Worm (Caenorhabditis elegans) whole organism, L4/young adult: ENCODE measurements around the gene glb-22.

Experiments
- W03F9.2 ChIP-seq: fragments of 150-350 bp; optimal IDR thresholded peaks from 2 replicates; lab custom pipeline; 2014; ENCODE audit warnings: missing biosample characterization, missing genetic modification characterization
- dao-5 ChIP-seq: sonication (generic microtip); optimal IDR thresholded peaks from 2 replicates; lab custom pipeline; 2016; ENCODE audit warnings: missing genotype, missing genetic modification characterization, moderate library complexity, missing compliant biosample characterization
- him-1 ChIP-seq: sonication (generic microtip); optimal IDR thresholded peaks from 2 replicates; lab custom pipeline; 2016; ENCODE audit warnings: missing genotype, missing genetic modification reagents, missing genetic modification characterization, missing compliant biosample characterization

Gene glb-22

DNA sequence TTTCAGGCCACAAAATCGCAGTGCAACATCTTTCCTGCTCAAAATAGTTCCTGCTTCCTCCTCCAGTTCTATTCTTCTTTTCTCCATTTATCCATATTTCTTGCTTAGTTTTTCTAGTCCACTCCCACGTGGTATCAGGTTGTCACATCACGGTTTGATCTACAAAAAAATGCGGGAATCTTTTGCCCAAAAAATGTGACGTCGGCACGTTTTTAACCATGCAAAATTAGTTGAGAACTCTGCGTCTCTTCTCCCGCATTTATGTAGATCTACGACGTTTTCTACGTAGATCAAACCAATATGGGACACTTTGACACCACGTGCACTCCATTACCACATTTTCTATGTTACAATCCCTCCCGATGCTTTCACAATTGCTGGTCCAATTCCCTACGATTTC lies 41.9 kb downstream of the glb-22 start:
- TF ChIP-seq W03F9.2 (tag; lab: Kevin White, UChicago) (no peak), him-1 (tag; lab: Kevin White, UChicago) (no peak), dao-5 (tag; lab: Kevin White, UChicago) (no peak)

DNA sequence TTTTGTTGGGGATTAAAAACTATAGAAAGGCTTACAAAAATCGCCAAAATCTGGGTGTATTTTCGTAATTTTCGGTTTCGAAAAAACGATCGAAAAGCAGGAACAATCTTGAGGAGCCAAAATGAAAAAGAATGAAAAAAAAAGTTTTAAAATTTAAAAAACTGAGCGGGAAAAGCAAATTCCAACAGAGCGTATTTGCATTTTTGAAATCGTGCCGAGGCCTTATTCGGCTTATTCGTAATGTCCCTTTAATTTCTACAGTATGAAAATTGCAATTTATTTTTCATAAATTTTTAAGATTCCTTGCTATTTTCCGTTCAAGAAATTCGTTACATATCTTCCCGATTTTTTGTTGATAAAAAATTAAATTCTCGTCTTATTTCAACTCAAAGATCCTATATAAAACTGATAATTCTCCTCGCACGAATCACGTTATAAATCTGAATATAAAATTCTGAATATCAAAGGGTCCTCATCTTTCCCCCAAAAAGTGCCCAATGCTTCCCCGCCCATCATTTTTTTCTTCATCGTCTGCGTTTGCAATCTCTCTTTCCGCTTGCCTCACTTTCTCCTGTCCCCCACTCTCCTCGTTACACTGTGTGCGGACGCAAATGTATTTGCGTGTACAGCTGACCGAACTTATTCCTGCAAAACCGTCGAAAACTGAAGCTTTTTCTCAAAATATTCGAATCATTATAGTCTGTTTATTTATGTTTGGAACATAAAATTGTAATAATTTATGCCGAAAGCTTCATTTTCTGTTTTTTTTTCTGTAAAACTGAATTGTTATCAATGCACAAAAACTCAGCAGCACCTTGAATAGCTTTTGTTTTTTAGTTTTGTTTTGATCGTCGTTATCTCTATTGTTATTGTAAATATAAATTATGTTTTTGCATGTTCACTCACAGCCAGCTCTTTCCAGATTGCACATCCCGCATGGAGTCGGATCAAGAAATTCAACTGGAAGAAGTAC lies 46.0 kb downstream of the glb-22 start, which contains the start of the genes rfc-1 and pmp-3:
TSS of gene rfc-1 (minus strand) at position 163 of the 973 bp plus-strand sequence.
TSS of gene pmp-3 (plus strand) at position 923 of the 973 bp plus-strand sequence.
- no peak for TF ChIP-seq dao-5 (tag; lab: Kevin White, UChicago)
- TF ChIP-seq W03F9.2 (tag; lab: Kevin White, UChicago): peak; percentile 62

DNA sequence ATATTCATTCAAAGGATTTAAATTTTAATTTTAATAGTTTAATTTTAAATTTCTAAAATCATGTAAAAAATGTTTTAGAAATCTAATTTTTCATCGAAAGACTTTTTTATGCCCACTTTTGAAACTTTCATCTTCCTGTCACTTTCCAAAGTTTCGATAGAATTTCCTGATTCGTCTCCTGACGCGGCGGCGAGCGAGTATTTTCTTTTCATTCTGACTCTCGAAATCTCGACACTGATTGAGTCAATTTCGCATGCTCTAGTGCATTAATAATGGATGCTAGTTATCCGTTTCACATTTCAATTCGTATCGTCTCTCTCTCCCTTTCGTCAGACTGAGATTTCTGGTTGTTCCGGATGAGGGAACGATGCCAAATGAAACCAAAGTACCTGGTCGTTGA lies 48.8 kb downstream of the glb-22 start:
- TF ChIP-seq dao-5 (tag; lab: Kevin White, UChicago): no peak

DNA sequence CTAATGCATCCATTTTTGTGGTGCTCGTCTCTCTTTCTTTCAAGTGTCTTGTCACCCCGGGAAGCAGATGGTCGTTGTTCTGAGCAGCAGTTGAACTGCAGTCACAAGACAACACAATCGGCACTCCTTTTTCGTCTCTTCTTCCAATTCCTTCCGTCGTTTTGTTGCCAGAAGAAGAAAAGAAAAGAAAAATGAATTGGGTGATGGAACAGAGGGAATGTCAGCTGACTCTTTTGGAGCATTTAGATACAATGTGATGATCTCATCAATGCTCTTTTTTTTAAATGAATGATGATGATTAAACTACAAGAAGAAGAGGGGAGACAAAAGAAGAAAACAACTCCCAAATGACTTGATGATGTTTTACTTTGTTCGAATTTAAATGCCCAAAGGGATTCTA lies 49.9 kb downstream of the glb-22 start:
- TF ChIP-seq W03F9.2 (tag; lab: Kevin White, UChicago) (no peak), him-1 (tag; lab: Kevin White, UChicago) (peak; percentile 9)

DNA sequence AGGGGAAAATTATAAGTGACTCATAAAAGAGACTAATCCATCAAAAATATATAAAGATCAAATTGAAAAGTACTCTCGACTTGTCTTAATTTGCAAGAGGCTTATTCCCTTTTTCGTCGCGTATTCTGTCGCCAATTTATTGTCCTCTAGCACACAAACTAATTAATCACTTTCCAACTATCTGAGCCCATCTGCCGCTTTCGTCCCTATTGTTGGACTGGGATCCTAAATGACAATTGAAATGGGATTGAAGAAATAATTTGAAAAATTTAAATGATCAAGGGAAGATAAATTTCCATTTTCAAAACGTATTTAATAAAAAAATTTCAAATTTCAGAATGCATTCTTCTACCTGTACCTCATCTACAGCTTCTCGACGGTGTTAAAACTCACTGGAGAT lies 50.6 kb downstream of the glb-22 start:
- TF ChIP-seq dao-5 (tag; lab: Kevin White, UChicago) (no peak), him-1 (tag; lab: Kevin White, UChicago) (no peak), W03F9.2 (tag; lab: Kevin White, UChicago) (no peak)

DNA sequence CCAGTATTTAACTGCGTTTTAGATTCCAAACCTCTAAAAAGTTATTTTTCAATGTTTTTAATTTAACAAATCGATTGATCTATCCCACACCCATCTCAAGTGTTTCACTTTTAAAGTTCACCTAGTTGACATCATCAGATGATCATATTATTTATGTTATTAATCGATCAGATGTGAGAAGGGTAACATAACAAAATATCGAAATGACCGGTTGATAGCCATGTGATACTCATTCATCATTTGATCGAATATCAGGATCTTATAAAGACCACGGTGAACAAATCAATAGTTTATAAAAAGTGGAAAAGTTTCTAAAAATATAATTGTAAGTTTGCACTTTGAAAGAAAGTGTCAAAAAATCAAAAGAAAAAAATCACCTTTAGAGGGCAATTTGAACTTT lies 55.6 kb downstream of the glb-22 start:
- TF ChIP-seq W03F9.2 (tag; lab: Kevin White, UChicago) (no peak), him-1 (tag; lab: Kevin White, UChicago) (no peak), dao-5 (tag; lab: Kevin White, UChicago) (no peak)
